Fruit fly (Drosophila melanogaster) Kc167 (cell line): ENCODE data around the gene shop.

Experiments
- Myc ChIP-seq: fragments of >200 bp; optimal IDR thresholded peaks from 2 replicates; lab custom pipeline; 2017; ENCODE audit warnings: missing external identifiers
- Sin3A ChIP-seq: fragments of >200 bp; optimal IDR thresholded peaks from 2 replicates; lab custom pipeline; 2018; ENCODE audit warnings: missing external identifiers
- h ChIP-seq: fragments of >200 bp; optimal IDR thresholded peaks from 3 replicates; lab custom pipeline; 2018; ENCODE audit warnings: missing external identifiers

DNA sequence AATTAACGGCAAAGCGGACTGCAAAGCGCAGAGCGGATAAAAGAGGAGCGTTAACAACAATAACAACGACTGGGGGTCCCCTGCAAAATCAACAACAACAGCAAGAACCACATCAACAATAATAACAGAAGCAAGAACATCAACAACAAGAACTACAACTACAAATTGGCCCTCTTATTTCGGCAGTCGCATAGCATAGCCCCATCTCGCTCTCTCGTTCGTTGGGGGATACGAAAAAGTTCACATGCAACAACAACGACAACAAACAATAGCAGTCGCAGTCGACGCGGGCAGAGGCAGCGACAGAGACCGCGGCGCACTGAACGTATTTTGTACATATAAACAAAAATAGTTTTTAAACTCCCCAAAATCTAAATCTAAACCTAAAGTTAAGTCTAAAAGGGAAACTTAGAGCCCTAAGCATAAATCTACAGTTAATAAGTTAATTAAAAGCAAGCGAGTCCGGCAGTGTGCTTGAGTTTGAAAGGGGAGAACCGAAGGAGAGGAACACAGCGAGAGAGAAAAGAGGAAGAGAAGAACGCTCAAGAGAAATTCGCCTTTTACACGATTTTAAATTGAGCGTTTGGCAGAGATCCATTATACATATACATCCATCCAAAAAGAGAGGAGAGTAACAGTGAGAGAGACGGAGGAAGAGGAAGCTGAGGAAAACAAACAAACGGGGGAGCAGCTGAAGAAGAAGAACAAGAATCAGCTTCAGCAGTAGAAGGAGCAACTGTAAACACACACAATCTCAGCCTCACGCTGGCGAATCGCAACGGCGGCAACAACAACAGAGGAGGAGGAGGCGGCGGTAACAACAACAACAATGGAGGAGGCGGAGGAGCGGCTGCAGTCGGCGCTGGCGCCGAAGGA is 16.4 kb upstream of the shop start:
- TF ChIP-seq Myc (lab: Kevin White, UChicago) (no peak), Sin3A (no peak), h (lab: Kevin White, UChicago) (no peak)
